Worm (Caenorhabditis elegans) whole organism, L2 larva: Measurements from ENCODE around the gene par-1.

ENCODE experiments used
- C34F6.9 ChIP-seq: fragments of 150-350 bp; optimal IDR thresholded peaks from 2 replicates; lab custom pipeline; 2014; ENCODE audit warnings: missing biosample characterization, missing genetic modification characterization
- F13H6.1 ChIP-seq: sonication (generic microtip); optimal IDR thresholded peaks from 2 replicates; lab custom pipeline; 2016; ENCODE audit warnings: missing genetic modification characterization, missing compliant biosample characterization
- R02D3.7 ChIP-seq: fragments of 150-350 bp; optimal IDR thresholded peaks from 2 replicates; lab custom pipeline; 2014; ENCODE audit warnings: missing biosample characterization, missing genetic modification characterization
- alr-1 ChIP-seq: fragments of 150-350 bp; optimal IDR thresholded peaks from 2 replicates; lab custom pipeline; 2014; ENCODE audit warnings: missing biosample characterization, missing genetic modification characterization
- aly-2 ChIP-seq: fragments of 150-350 bp; optimal IDR thresholded peaks from 2 replicates; lab custom pipeline; 2014; ENCODE audit warnings: missing biosample characterization, missing genetic modification characterization
- ama-1 ChIP-seq: fragments of 150-350 bp; optimal IDR thresholded peaks from 2 replicates; lab custom pipeline; 2018; ENCODE audit warnings: inconsistent platforms
- ceh-16 ChIP-seq: fragments of 150-350 bp; optimal IDR thresholded peaks from 2 replicates; lab custom pipeline; 2014; ENCODE audit warnings: missing biosample characterization, missing genetic modification characterization
- crh-2 ChIP-seq: sonication (generic microtip); optimal IDR thresholded peaks from 2 replicates; lab custom pipeline; 2017; ENCODE audit warnings: missing biosample characterization, missing genetic modification characterization
- egl-27 ChIP-seq: sonication (generic microtip); optimal IDR thresholded peaks from 3 replicates; lab custom pipeline; 2017; ENCODE audit warnings: missing biosample characterization, missing genetic modification reagents, missing genetic modification characterization
- elt-1 ChIP-seq: fragments of 150-350 bp; optimal IDR thresholded peaks from 2 replicates; lab custom pipeline; 2014; ENCODE audit warnings: missing biosample characterization, missing genetic modification characterization
- elt-3 ChIP-seq: sonication (generic microtip); optimal IDR thresholded peaks from 2 replicates; lab custom pipeline; 2017; ENCODE audit warnings: missing biosample characterization, missing genetic modification characterization
- fos-1 ChIP-seq: fragments of 150-350 bp; optimal IDR thresholded peaks from 2 replicates; lab custom pipeline; 2014; ENCODE audit warnings: missing biosample characterization, missing genetic modification characterization
- gmeb-1 ChIP-seq: fragments of 150-350 bp; optimal IDR thresholded peaks from 2 replicates; lab custom pipeline; 2014; ENCODE audit warnings: missing biosample characterization, missing genetic modification characterization
- lin-11 ChIP-seq: fragments of 150-350 bp; sonication (generic microtip); optimal IDR thresholded peaks from 2 replicates; lab custom pipeline; 2014; ENCODE audit warnings: missing biosample characterization, missing genetic modification characterization, inconsistent platforms, mixed read lengths
- lin-13 ChIP-seq: fragments of 150-350 bp; optimal IDR thresholded peaks from 2 replicates; lab custom pipeline; 2014; ENCODE audit warnings: missing biosample characterization, missing genetic modification reagents, missing genetic modification characterization
- lin-39 ChIP-seq: fragments of 150-350 bp; optimal IDR thresholded peaks from 2 replicates; lab custom pipeline; 2014; ENCODE audit warnings: missing biosample characterization, missing genetic modification reagents, missing genetic modification characterization
- lsy-2 ChIP-seq, 2 experiments: fragments of 150-350 bp in 1 of 2; sonication (generic microtip) in 1 of 2; optimal IDR thresholded peaks; 2 replicates each; lab custom pipeline; 2014 to 2017; ENCODE audit warnings: missing biosample characterization in 2 of 2, missing genetic modification characterization in 2 of 2
- mab-5 ChIP-seq: fragments of 150-350 bp; optimal IDR thresholded peaks from 2 replicates; lab custom pipeline; 2014; ENCODE audit warnings: missing biosample characterization, missing genetic modification characterization
- mbf-1 ChIP-seq: sonication (generic microtip); optimal IDR thresholded peaks from 2 replicates; lab custom pipeline; 2017; ENCODE audit warnings: missing biosample characterization, missing genetic modification characterization
- mdl-1 ChIP-seq, 2 experiments: fragments of 150-350 bp in 1 of 2; sonication (generic microtip) in 1 of 2; optimal IDR thresholded peaks; 2 replicates each; lab custom pipeline; 2017; ENCODE audit warnings: missing biosample characterization in 2 of 2, missing genetic modification characterization in 2 of 2
- nhr-10 ChIP-seq: sonication (generic microtip); optimal IDR thresholded peaks from 2 replicates; lab custom pipeline; 2017; ENCODE audit warnings: missing biosample characterization, missing genetic modification characterization
- nhr-11 ChIP-seq: fragments of 150-350 bp; optimal IDR thresholded peaks from 2 replicates; lab custom pipeline; 2014; ENCODE audit warnings: missing biosample characterization, missing genetic modification characterization
- nhr-12 ChIP-seq: fragments of 150-350 bp; optimal IDR thresholded peaks from 2 replicates; lab custom pipeline; 2014; ENCODE audit warnings: missing biosample characterization, missing genetic modification characterization
- nhr-129 ChIP-seq: fragments of 150-350 bp; optimal IDR thresholded peaks from 2 replicates; lab custom pipeline; 2014; ENCODE audit warnings: missing biosample characterization, missing genetic modification characterization
- nhr-21 ChIP-seq: fragments of 150-350 bp; optimal IDR thresholded peaks from 2 replicates; lab custom pipeline; 2014; ENCODE audit warnings: missing biosample characterization, missing genetic modification characterization
- nhr-23 ChIP-seq: fragments of 150-350 bp; optimal IDR thresholded peaks from 2 replicates; lab custom pipeline; 2014; ENCODE audit warnings: missing biosample characterization, missing genetic modification reagents, missing genetic modification characterization
- nhr-237 ChIP-seq: fragments of 150-350 bp; optimal IDR thresholded peaks from 2 replicates; lab custom pipeline; 2014; ENCODE audit warnings: missing biosample characterization, missing genetic modification characterization
- nhr-25 ChIP-seq: fragments of 150-350 bp; sonication (generic microtip); optimal IDR thresholded peaks from 3 replicates; lab custom pipeline; 2014; ENCODE audit warnings: missing biosample characterization, missing genetic modification characterization
- nhr-6 ChIP-seq: fragments of 150-350 bp; optimal IDR thresholded peaks from 2 replicates; lab custom pipeline; 2014; ENCODE audit warnings: missing biosample characterization, missing genetic modification characterization
- nhr-77 ChIP-seq: fragments of 150-350 bp; optimal IDR thresholded peaks from 2 replicates; lab custom pipeline; 2014; ENCODE audit warnings: missing biosample characterization, missing genetic modification characterization
- peb-1 ChIP-seq: fragments of 150-350 bp; optimal IDR thresholded peaks from 2 replicates; lab custom pipeline; 2014; ENCODE audit warnings: missing biosample characterization, missing genetic modification characterization
- sem-4 ChIP-seq: fragments of 150-350 bp; optimal IDR thresholded peaks from 2 replicates; lab custom pipeline; 2014; ENCODE audit warnings: missing biosample characterization, missing genetic modification reagents, missing genetic modification characterization
- skn-1 ChIP-seq: sonication (generic microtip); optimal IDR thresholded peaks from 2 replicates; lab custom pipeline; 2017; ENCODE audit warnings: missing biosample characterization, missing genetic modification characterization
- sma-3 ChIP-seq: sonication (generic microtip); optimal IDR thresholded peaks from 2 replicates; lab custom pipeline; 2016; ENCODE audit warnings: missing genetic modification reagents, missing genetic modification characterization, missing compliant biosample characterization
- sma-9 ChIP-seq, 2 experiments: fragments of 150-350 bp in 1 of 2; sonication (generic microtip) in 1 of 2; optimal IDR thresholded peaks; 2 replicates each; lab custom pipeline; 2014 to 2016; ENCODE audit warnings: missing genetic modification characterization in 2 of 2, mild to moderate bottlenecking in 1 of 2, missing biosample characterization in 1 of 2, missing compliant biosample characterization in 1 of 2, missing genetic modification reagents in 1 of 2, moderate library complexity in 1 of 2
- snpc-4 ChIP-seq: fragments of 150-350 bp; optimal IDR thresholded peaks from 2 replicates; lab custom pipeline; 2014; ENCODE audit warnings: missing biosample characterization, missing genetic modification characterization
- unc-39 ChIP-seq: fragments of 150-350 bp; optimal IDR thresholded peaks from 2 replicates; lab custom pipeline; 2014; ENCODE audit warnings: missing biosample characterization, missing genetic modification characterization
- unc-55 ChIP-seq: fragments of 150-350 bp; sonication (generic microtip); optimal IDR thresholded peaks from 3 replicates; lab custom pipeline; 2014; ENCODE audit warnings: missing biosample characterization, missing genetic modification reagents, missing genetic modification characterization
- unc-62 ChIP-seq: fragments of 150-350 bp; optimal IDR thresholded peaks from 2 replicates; lab custom pipeline; 2014; ENCODE audit warnings: missing biosample characterization, missing genetic modification reagents, missing genetic modification characterization
- zag-1 ChIP-seq: fragments of 150-350 bp; optimal IDR thresholded peaks from 2 replicates; lab custom pipeline; 2014; ENCODE audit warnings: missing biosample characterization, missing genetic modification characterization
- ztf-11 ChIP-seq: sonication (generic microtip); optimal IDR thresholded peaks from 2 replicates; lab custom pipeline; 2017; ENCODE audit warnings: missing biosample characterization, missing genetic modification characterization
- ztf-4 ChIP-seq: fragments of 150-350 bp; optimal IDR thresholded peaks from 2 replicates; lab custom pipeline; 2014; ENCODE audit warnings: missing biosample characterization, missing genetic modification characterization

Gene par-1

ce11 chrV:14187104-14187503, 41.9 kb upstream of the par-1 start:
- no peak for TF ChIP-seq ztf-4 (tag; lab: Kevin White, UChicago)
- no peak for TF ChIP-seq alr-1 (tag; lab: Kevin White, UChicago)
- no peak for TF ChIP-seq nhr-21
- TF ChIP-seq nhr-11: no peak
- TF ChIP-seq lin-11 (tag; lab: Kevin White, UChicago): no peak
- TF ChIP-seq unc-55: no peak
- TF ChIP-seq skn-1: no peak
- no peak for TF ChIP-seq nhr-237 (tag; lab: Kevin White, UChicago)
- no peak for TF ChIP-seq peb-1 (tag; lab: Kevin White, UChicago)
- no peak for TF ChIP-seq lin-39 (tag; lab: Kevin White, UChicago)
- no peak for TF ChIP-seq zag-1 (tag; lab: Kevin White, UChicago)
- no peak for TF ChIP-seq ama-1 (lab: Kevin White, UChicago)
- TF ChIP-seq elt-3 (tag; lab: Kevin White, UChicago): no peak
- no peak for TF ChIP-seq mdl-1 (tag; optimal IDR thresholded peaks at IDR 0.05; lab: Kevin White, UChicago)
- TF ChIP-seq mbf-1 (tag; lab: Kevin White, UChicago): no peak
- no peak for TF ChIP-seq nhr-23 (tag; lab: Kevin White, UChicago)
- no peak for TF ChIP-seq ztf-11 (tag; lab: Kevin White, UChicago)
- TF ChIP-seq unc-39 (tag; lab: Kevin White, UChicago): no peak

DNA sequence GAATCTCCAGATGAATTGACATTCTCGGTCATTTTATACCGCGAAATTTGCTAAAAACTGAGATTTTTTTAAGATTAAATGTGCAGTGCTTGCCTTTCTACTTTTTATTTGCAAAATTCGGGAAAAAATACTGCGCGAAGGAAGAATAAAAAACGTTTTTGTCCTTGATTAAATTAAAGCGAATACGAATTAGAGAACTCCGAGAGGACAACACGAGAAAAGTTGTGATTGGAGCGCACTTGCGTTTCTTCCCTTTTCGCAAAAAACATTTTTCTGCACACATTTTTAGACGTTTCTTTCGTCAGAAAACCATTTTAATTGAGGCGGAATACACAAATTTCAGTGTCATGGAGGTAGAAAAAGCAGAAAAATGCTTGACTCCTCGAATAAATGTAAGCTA, 40.3 kb upstream of the par-1 start, which contains the start of the genes trm-1 and ints-2:
trm-1 (minus strand) TSS at position 175 of the 400 bp plus-strand sequence.
ints-2 (plus strand) TSS at position 249 of the 400 bp plus-strand sequence.
- TF ChIP-seq F13H6.1 (tag; lab: Kevin White, UChicago): peak; percentile 45
- peak; percentile 30 for TF ChIP-seq fos-1 (tag; lab: Kevin White, UChicago)
- TF ChIP-seq sma-9 (GFP tag; optimal IDR thresholded peaks at IDR 0.05; lab: Kevin White, UChicago): peak; percentile 63
- TF ChIP-seq sma-9 (tag; optimal IDR thresholded peaks at IDR 0.05; lab: Kevin White, UChicago): no peak
- peak; percentile 25 for TF ChIP-seq ama-1 (lab: Kevin White, UChicago)
- TF ChIP-seq lin-13 (GFP tag; lab: Kevin White, UChicago): peak; percentile 56
- TF ChIP-seq zag-1 (tag; lab: Kevin White, UChicago): peak; percentile 42
- peak; percentile 64 for TF ChIP-seq crh-2 (tag; lab: Kevin White, UChicago)
- peak; percentile 60 to 80 for TF ChIP-seq lsy-2 (tag; optimal IDR thresholded peaks at IDR 0.05; lab: Kevin White, UChicago)
- TF ChIP-seq unc-55: peak; percentile 82
- TF ChIP-seq sem-4 (tag; lab: Kevin White, UChicago): peak; percentile 22
- no peak for TF ChIP-seq nhr-6 (tag; lab: Kevin White, UChicago)
- TF ChIP-seq nhr-129 (tag; lab: Kevin White, UChicago): peak; percentile 60
- TF ChIP-seq C34F6.9 (tag; lab: Kevin White, UChicago): peak; percentile 86
- TF ChIP-seq gmeb-1 (tag; lab: Kevin White, UChicago): peak; percentile 73
- TF ChIP-seq nhr-21: no peak
- peak; percentile 51 for TF ChIP-seq sma-3 (GFP tag; lab: Kevin White, UChicago)
- TF ChIP-seq nhr-10 (tag; lab: Kevin White, UChicago): peak; percentile 13
- TF ChIP-seq nhr-25: peak; percentile 68
- no peak for TF ChIP-seq ceh-16 (tag; lab: Kevin White, UChicago)
- no peak for TF ChIP-seq unc-62 (GFP tag; lab: Kevin White, UChicago)
- peak; percentile 65 for TF ChIP-seq egl-27
- TF ChIP-seq mdl-1 (tag; optimal IDR thresholded peaks at IDR 0.05; lab: Kevin White, UChicago): no peak
- no peak for TF ChIP-seq nhr-77 (tag; lab: Kevin White, UChicago)
- TF ChIP-seq nhr-12 (tag; lab: Kevin White, UChicago): no peak
- TF ChIP-seq unc-39 (tag; lab: Kevin White, UChicago): no peak
- no peak for TF ChIP-seq nhr-11
- no peak for TF ChIP-seq peb-1 (tag; lab: Kevin White, UChicago)

DNA sequence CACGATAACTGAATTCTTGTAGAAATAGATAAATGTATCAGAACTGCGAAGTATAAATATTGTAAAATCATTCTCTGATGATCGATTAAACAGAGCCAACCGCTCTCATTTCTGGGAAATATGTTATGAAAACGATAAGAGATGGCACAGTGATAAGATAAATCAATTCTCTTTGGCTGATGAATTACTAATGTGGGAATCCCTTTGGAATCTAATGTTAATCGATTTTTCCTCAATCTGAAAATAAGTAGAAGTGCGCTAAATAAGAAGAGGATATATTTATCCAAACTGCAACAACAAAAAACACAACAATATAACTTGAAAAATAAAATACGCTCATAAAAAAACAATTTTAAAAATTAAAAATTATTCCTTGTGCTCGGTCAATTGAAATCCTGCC, 37.7 kb upstream of the par-1 start, which contains the start of gene cest-2.3:
cest-2.3 (minus strand) TSS at position 101 of the 400 bp plus-strand sequence.
- no peak for TF ChIP-seq unc-62 (GFP tag; lab: Kevin White, UChicago)
- no peak for TF ChIP-seq nhr-23 (tag; lab: Kevin White, UChicago)
- no peak for TF ChIP-seq snpc-4 (tag; lab: Kevin White, UChicago)
- no peak for TF ChIP-seq R02D3.7 (tag; lab: Kevin White, UChicago)
- no peak for TF ChIP-seq mdl-1 (tag; optimal IDR thresholded peaks at IDR 0.05; lab: Kevin White, UChicago)
- TF ChIP-seq lin-39 (tag; lab: Kevin White, UChicago): no peak
- no peak for TF ChIP-seq ztf-11 (tag; lab: Kevin White, UChicago)
- no peak for TF ChIP-seq F13H6.1 (tag; lab: Kevin White, UChicago)
- TF ChIP-seq nhr-11: no peak
- no peak for TF ChIP-seq gmeb-1 (tag; lab: Kevin White, UChicago)
- TF ChIP-seq mab-5: no peak
- TF ChIP-seq aly-2 (tag; lab: Kevin White, UChicago): no peak
- no peak for TF ChIP-seq nhr-77 (tag; lab: Kevin White, UChicago)
- TF ChIP-seq elt-1: no peak
- no peak for TF ChIP-seq nhr-10 (tag; lab: Kevin White, UChicago)
